Worm (Caenorhabditis elegans) whole organism, L1 larva: ENCODE measurements around the gene W04D2.4.

Experiments used
- C04F5.9 ChIP-seq: sonication (generic microtip); optimal IDR thresholded peaks from 2 replicates; lab custom pipeline; 2016; ENCODE audit warnings: missing genetic modification characterization, missing compliant biosample characterization
- C34B4.2 ChIP-seq: sonication (generic microtip); optimal IDR thresholded peaks from 2 replicates; lab custom pipeline; 2017; ENCODE audit warnings: mild to moderate bottlenecking, missing genetic modification characterization, missing compliant biosample characterization
- Y116A8C.19 ChIP-seq: sonication (generic microtip); optimal IDR thresholded peaks from 2 replicates; lab custom pipeline; 2016; ENCODE audit warnings: missing compliant biosample characterization, missing genetic modification characterization, borderline replicate concordance
- ama-1 ChIP-seq: fragments of 150-350 bp; optimal IDR thresholded peaks from 2 replicates; lab custom pipeline; 2014
- ceh-90 ChIP-seq: sonication (generic microtip); optimal IDR thresholded peaks from 2 replicates; lab custom pipeline; 2016; ENCODE audit warnings: missing genetic modification characterization, missing compliant biosample characterization
- ces-1 ChIP-seq: fragments of 150-350 bp; optimal IDR thresholded peaks from 2 replicates; lab custom pipeline; 2014; ENCODE audit warnings: missing biosample characterization, missing genetic modification reagents, missing genetic modification characterization
- efl-1 ChIP-seq, 4 experiments: fragments of 150-350 bp; optimal IDR thresholded peaks in 3 of 4; peaks in 1 of 4; 1 replicate in 1 of 4; 2 replicates in 3 of 4; lab custom pipeline; 2014; ENCODE audit warnings: missing biosample characterization in 2 of 4, missing genetic modification characterization in 2 of 4, missing genetic modification reagents in 2 of 4
- elt-3 ChIP-seq, 6 experiments: fragments of 150-350 bp in 1 of 6; sonication (generic microtip); optimal IDR thresholded peaks; 2 replicates each; lab custom pipeline; 2017 to 2018; ENCODE audit warnings: missing biosample characterization in 6 of 6, missing genetic modification characterization in 6 of 6, inconsistent platforms in 1 of 6
- fkh-4 ChIP-seq: sonication (generic microtip); optimal IDR thresholded peaks from 2 replicates; lab custom pipeline; 2016; ENCODE audit warnings: missing compliant biosample characterization, missing genetic modification characterization, borderline replicate concordance
- fkh-8 ChIP-seq: sonication (generic microtip); optimal IDR thresholded peaks from 2 replicates; lab custom pipeline; 2016; ENCODE audit warnings: mild to moderate bottlenecking, missing genetic modification characterization, missing compliant biosample characterization
- grh-1 ChIP-seq: fragments of 200-800 bp; sonication (Bioruptor generic); IDR thresholded peaks from 2 replicates; pipeline ENCODE4 v1.3.6; 2022; ENCODE audit warnings: missing genetic modification reagents, missing genetic modification characterization, missing compliant biosample characterization
- hlh-17 ChIP-seq: fragments of 200-800 bp; sonication (Bioruptor generic); optimal IDR thresholded peaks from 2 replicates; lab custom pipeline; 2018; ENCODE audit warnings: missing genetic modification characterization, mild to moderate bottlenecking, missing compliant biosample characterization, moderate library complexity, borderline replicate concordance
- hpl-2 ChIP-seq: fragments of 150-350 bp; optimal IDR thresholded peaks from 2 replicates; lab custom pipeline; 2014; ENCODE audit warnings: missing biosample characterization, missing genetic modification reagents, missing genetic modification characterization
- irx-1 ChIP-seq: sonication (generic microtip); optimal IDR thresholded peaks from 2 replicates; lab custom pipeline; 2016; ENCODE audit warnings: missing genetic modification characterization, missing compliant biosample characterization
- isw-1 ChIP-seq: fragments of 200-800 bp; sonication (Bioruptor generic); IDR thresholded peaks from 2 replicates; pipeline ENCODE4 v1.3.6; 2022; ENCODE audit warnings: missing genetic modification characterization, missing compliant biosample characterization
- jun-1 ChIP-seq: fragments of 150-350 bp; optimal IDR thresholded peaks from 2 replicates; lab custom pipeline; 2014; ENCODE audit warnings: missing biosample characterization, missing genetic modification reagents, missing genetic modification characterization
- lin-14 ChIP-seq: fragments of 200-800 bp; sonication (Bioruptor generic); optimal IDR thresholded peaks from 2 replicates; lab custom pipeline; 2018; ENCODE audit warnings: mild to moderate bottlenecking, missing genetic modification characterization, moderate library complexity, missing compliant biosample characterization
- lin-39 ChIP-seq: fragments of 150-350 bp; optimal IDR thresholded peaks from 2 replicates; lab custom pipeline; 2014; ENCODE audit warnings: missing biosample characterization, missing genetic modification reagents, missing genetic modification characterization
- lir-3 ChIP-seq: sonication (generic microtip); optimal IDR thresholded peaks from 2 replicates; lab custom pipeline; 2016; ENCODE audit warnings: mild to moderate bottlenecking, missing genetic modification characterization, moderate library complexity, missing compliant biosample characterization; ENCODE audit not compliant: poor library complexity
- lsy-2 ChIP-seq, 2 experiments: fragments of 150-350 bp; optimal IDR thresholded peaks; 2 replicates each; lab custom pipeline; 2014; ENCODE audit warnings: missing biosample characterization in 2 of 2, missing genetic modification characterization in 2 of 2
- mef-2 ChIP-seq: fragments of 150-350 bp; optimal IDR thresholded peaks from 2 replicates; lab custom pipeline; 2014; ENCODE audit warnings: missing biosample characterization, missing genetic modification characterization
- nhr-11 ChIP-seq: fragments of 150-350 bp; optimal IDR thresholded peaks from 2 replicates; lab custom pipeline; 2014; ENCODE audit warnings: missing biosample characterization, missing genetic modification characterization
- nhr-12 ChIP-seq: sonication (generic microtip); optimal IDR thresholded peaks from 2 replicates; lab custom pipeline; 2017; ENCODE audit warnings: missing biosample characterization, missing genetic modification characterization
- nhr-19 ChIP-seq: fragments of 200-800 bp; sonication (Bioruptor generic); conservative IDR thresholded peaks from 2 replicates; pipeline ENCODE4 v1.3.6; 2022; ENCODE audit warnings: missing genetic modification characterization, missing compliant biosample characterization
- nhr-20 ChIP-seq: sonication (generic microtip); optimal IDR thresholded peaks from 2 replicates; lab custom pipeline; 2016; ENCODE audit warnings: mild to moderate bottlenecking, missing genetic modification characterization, missing compliant biosample characterization
- nhr-237 ChIP-seq: fragments of 150-350 bp; optimal IDR thresholded peaks from 2 replicates; lab custom pipeline; 2014; ENCODE audit warnings: missing biosample characterization, missing genetic modification characterization
- nhr-28 ChIP-seq: fragments of 150-350 bp; optimal IDR thresholded peaks from 2 replicates; lab custom pipeline; 2014; ENCODE audit warnings: missing biosample characterization, missing genetic modification characterization
- nhr-47 ChIP-seq: sonication (generic microtip); optimal IDR thresholded peaks from 2 replicates; lab custom pipeline; 2016; ENCODE audit warnings: mild to moderate bottlenecking, missing genetic modification characterization, moderate library complexity, missing compliant biosample characterization
- nhr-71 ChIP-seq: sonication (generic microtip); optimal IDR thresholded peaks from 2 replicates; lab custom pipeline; 2016; ENCODE audit warnings: mild to moderate bottlenecking, missing genetic modification characterization, moderate library complexity, missing compliant biosample characterization
- nhr-77 ChIP-seq: fragments of 150-350 bp; optimal IDR thresholded peaks from 2 replicates; lab custom pipeline; 2014; ENCODE audit warnings: missing biosample characterization, missing genetic modification characterization
- pag-3 ChIP-seq: sonication (generic microtip); optimal IDR thresholded peaks from 2 replicates; lab custom pipeline; 2017; ENCODE audit warnings: missing genetic modification characterization, mild to moderate bottlenecking, missing compliant biosample characterization, antibody characterized with exemption, borderline replicate concordance; ENCODE audit not compliant: insufficient read depth
- pax-3 ChIP-seq: fragments of 200-800 bp; sonication (Bioruptor generic); optimal IDR thresholded peaks from 2 replicates; lab custom pipeline; 2018; ENCODE audit warnings: mild to moderate bottlenecking, missing genetic modification characterization, moderate library complexity, missing compliant biosample characterization
- pqm-1 ChIP-seq: sonication (generic microtip); optimal IDR thresholded peaks from 3 replicates; lab custom pipeline; 2017; ENCODE audit warnings: missing biosample characterization, missing genetic modification characterization
- rnt-1 ChIP-seq: sonication (generic microtip); optimal IDR thresholded peaks from 2 replicates; lab custom pipeline; 2016; ENCODE audit warnings: mild to moderate bottlenecking, missing genetic modification characterization, moderate library complexity, missing compliant biosample characterization
- snu-23 ChIP-seq: sonication (generic microtip); optimal IDR thresholded peaks from 2 replicates; lab custom pipeline; 2016; ENCODE audit warnings: missing genetic modification characterization, missing compliant biosample characterization
- sup-37 ChIP-seq: fragments of 200-800 bp; sonication (Bioruptor generic); optimal IDR thresholded peaks from 2 replicates; lab custom pipeline; 2018; ENCODE audit warnings: mild to moderate bottlenecking, missing genetic modification characterization, missing compliant biosample characterization
- tbx-2 ChIP-seq: sonication (generic microtip); optimal IDR thresholded peaks from 2 replicates; lab custom pipeline; 2016; ENCODE audit warnings: missing genetic modification characterization, missing compliant biosample characterization
- unc-130 ChIP-seq: fragments of 150-350 bp; optimal IDR thresholded peaks from 2 replicates; lab custom pipeline; 2017; ENCODE audit warnings: missing biosample characterization, missing genetic modification characterization, inconsistent platforms
- xbp-1 ChIP-seq: sonication (generic microtip); optimal IDR thresholded peaks from 2 replicates; lab custom pipeline; 2016; ENCODE audit warnings: missing genetic modification characterization, missing compliant biosample characterization
- zag-1 ChIP-seq: fragments of 150-350 bp; optimal IDR thresholded peaks from 2 replicates; lab custom pipeline; 2014; ENCODE audit warnings: missing biosample characterization, missing genetic modification characterization
- ztf-11 ChIP-seq, 2 experiments: sonication (generic microtip); optimal IDR thresholded peaks; 2 replicates each; lab custom pipeline; 2016 to 2017; ENCODE audit warnings: missing genetic modification characterization in 2 of 2, missing biosample characterization in 1 of 2, missing compliant biosample characterization in 1 of 2
- ztf-4 ChIP-seq: fragments of 150-350 bp; optimal IDR thresholded peaks from 2 replicates; lab custom pipeline; 2014; ENCODE audit warnings: missing biosample characterization, missing genetic modification characterization

The W04D2.4 gene

ce11 chrV:12518770-12519169 is 21.2 kb upstream of the W04D2.4 start (continued):
- TF ChIP-seq C34B4.2 (tag; lab: Kevin White, UChicago) (no peak), lir-3 (peak; percentile 3), lin-14 (GFP tag; lab: Kevin White, UChicago) (peak; percentile 95), unc-130 (tag; lab: Kevin White, UChicago) (peak; percentile 82), pax-3 (tag; lab: Kevin White, UChicago) (peak; percentile 21), hpl-2 (GFP tag; lab: Kevin White, UChicago) (no peak), rnt-1 (peak; percentile 86), nhr-47 (peak; percentile 28), tbx-2 (peak; percentile 5), Y116A8C.19 (tag; lab: Kevin White, UChicago) (no peak), C04F5.9 (tag; lab: Kevin White, UChicago) (no peak), zag-1 (tag; lab: Kevin White, UChicago) (no peak), fkh-8 (tag; lab: Kevin White, UChicago) (no peak), xbp-1 (tag; lab: Kevin White, UChicago) (no peak), grh-1 (GFP tag; lab: Robert Waterston, UW) (no peak), ztf-4 (peak; percentile 37), nhr-28 (tag; lab: Kevin White, UChicago) (no peak), mef-2 (tag; lab: Kevin White, UChicago) (no peak), snu-23 (GFP tag; lab: Kevin White, UChicago) (peak; percentile 65), pqm-1 (tag; lab: Kevin White, UChicago) (no peak)
- TF ChIP-seq, all 84 proteins: peak for 18

ce11 chrV:12517757-12518156 is 20.2 kb upstream of the W04D2.4 start:
- TF ChIP-seq ces-1 (GFP tag; lab: Kevin White, UChicago) (no peak), snu-23 (GFP tag; lab: Kevin White, UChicago) (peak; percentile 38), nhr-19 (peak; percentile 43), fkh-4 (tag; lab: Kevin White, UChicago) (no peak), nhr-11 (tag; lab: Kevin White, UChicago) (peak; percentile 8), elt-3 (tag; optimal IDR thresholded peaks at IDR 0.05; lab: Kevin White, UChicago) (no peak), rnt-1 (peak; percentile 31), sup-37 (GFP tag; lab: Kevin White, UChicago) (no peak), ama-1 (lab: Kevin White, UChicago) (no peak), nhr-237 (no peak), nhr-71 (tag; lab: Kevin White, UChicago) (peak; percentile 69), ztf-11 (tag; optimal IDR thresholded peaks at IDR 0.05; lab: Kevin White, UChicago) (no peak), hpl-2 (GFP tag; lab: Kevin White, UChicago) (no peak), ceh-90 (no peak), lin-39 (tag; lab: Kevin White, UChicago) (peak; percentile 42), nhr-77 (no peak), ztf-4 (no peak), pag-3 (tag; lab: Kevin White, UChicago) (no peak), isw-1 (GFP tag; lab: Robert Waterston, UW) (no peak), zag-1 (tag; lab: Kevin White, UChicago) (no peak), nhr-20 (peak; percentile 19), efl-1 (optimal IDR thresholded peaks at IDR 0.05; lab: Kevin White, UChicago) (peak in 1 of 2 experiments; percentile 1), efl-1 (GFP tag; optimal IDR thresholded peaks at IDR 0.05 in 1 of 2; lab: Kevin White, UChicago) (no peak), jun-1 (tag; lab: Kevin White, UChicago) (no peak), lsy-2 (tag; optimal IDR thresholded peaks at IDR 0.05; lab: Kevin White, UChicago) (peak; percentile 25 to 39), fkh-8 (tag; lab: Kevin White, UChicago) (no peak), irx-1 (tag; lab: Kevin White, UChicago) (no peak), lin-14 (GFP tag; lab: Kevin White, UChicago) (peak; percentile 82), nhr-12 (no peak), hlh-17 (GFP tag; lab: Kevin White, UChicago) (no peak)
- TF ChIP-seq, all 84 proteins: peak for 10
